Fruit fly (Drosophila melanogaster): Measurements from ENCODE around the gene CREG.

Gene CREG

DNA sequence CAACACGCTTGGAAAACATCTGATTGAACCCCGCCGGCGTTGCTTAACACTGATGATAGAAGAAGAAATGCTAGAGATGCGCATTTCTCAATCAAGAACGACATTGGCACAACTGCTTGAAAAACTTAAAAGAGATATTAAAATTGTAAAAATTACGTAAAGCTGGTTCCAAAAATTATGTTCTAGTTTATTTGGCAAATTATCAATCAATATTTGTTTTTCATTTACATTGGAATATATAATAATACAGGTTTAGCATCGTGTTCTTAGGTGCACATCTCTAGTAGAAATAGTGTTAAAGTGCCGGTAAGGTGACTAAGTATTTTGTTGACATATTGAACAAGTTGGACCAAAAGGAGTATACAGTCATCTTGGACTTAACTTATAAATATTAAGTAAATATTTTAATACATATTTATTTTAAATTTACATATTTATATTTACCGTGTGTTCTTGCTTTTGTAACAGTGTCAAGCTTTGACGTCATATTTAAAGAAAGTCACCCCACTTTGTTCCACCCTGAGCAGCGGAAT is 3.1 kb downstream of the CREG start, which contains the start of the genes Brf and sds22 (continued):
- peak; percentile 97 for TF ChIP-seq ind (GFP tag; optimal IDR thresholded peaks at IDR 0.05)
- peak; percentile 86 for TF ChIP-seq dan (GFP tag; IDR thresholded peaks at IDR 0.05)
- peak; percentile 98 for TF ChIP-seq CG15696 (tag; optimal IDR thresholded peaks at IDR 0.05)
- peak; percentile 98 for TF ChIP-seq CG30403 (GFP tag; optimal IDR thresholded peaks at IDR 0.05)
- TF ChIP-seq dmrt11E (tag; optimal IDR thresholded peaks at IDR 0.05), result peak; percentile 96
- TF ChIP-seq CG32767 (GFP tag; IDR thresholded peaks at IDR 0.05), result peak; percentile 92
- peak; percentile 96 for TF ChIP-seq slou (GFP tag; optimal IDR thresholded peaks at IDR 0.05)
- TF ChIP-seq sr (GFP tag; IDR thresholded peaks at IDR 0.05), result peak; percentile 48; the same call in 2 of the 3 replicates
- TF ChIP-seq Atf3 (GFP tag; optimal IDR thresholded peaks at IDR 0.05), result peak; percentile 94
- no peak for TF ChIP-seq CkIIα-i1 (GFP tag; IDR thresholded peaks at IDR 0.05)
- peak; percentile 72 for TF ChIP-seq CG12071 (GFP tag; optimal IDR thresholded peaks at IDR 0.05)
- peak; percentile 93 for TF ChIP-seq rib (GFP tag; IDR thresholded peaks at IDR 0.05)
- peak; percentile 95 for TF ChIP-seq CG12769 (tag; optimal IDR thresholded peaks at IDR 0.05)
- peak; percentile 96 for TF ChIP-seq CG12155 (GFP tag; optimal IDR thresholded peaks at IDR 0.05)
- TF ChIP-seq mirr (GFP tag; optimal IDR thresholded peaks at IDR 0.05), result peak; percentile 90
- no peak for TF ChIP-seq cg (GFP tag; optimal IDR thresholded peaks at IDR 0.05)
- TF ChIP-seq fru (optimal IDR thresholded peaks at IDR 0.05), result no peak
- peak; percentile 89 for TF ChIP-seq ab (GFP tag; optimal IDR thresholded peaks at IDR 0.05)
- peak; percentile 91 for TF ChIP-seq BtbVII (GFP tag; optimal IDR thresholded peaks at IDR 0.05)
- TF ChIP-seq pros (GFP tag; optimal IDR thresholded peaks at IDR 0.05), result peak; percentile 61
- TF ChIP-seq pzg (GFP tag; optimal IDR thresholded peaks at IDR 0.05), result peak; percentile 66
- TF ChIP-seq otp (GFP tag; IDR thresholded peaks at IDR 0.05), result peak; percentile 79
- TF ChIP-seq gce (GFP tag; IDR thresholded peaks at IDR 0.05), result peak; percentile 63; the same call in 1 of the 3 replicates
- peak; percentile 94 for TF ChIP-seq CG18476 (GFP tag; optimal IDR thresholded peaks at IDR 0.05)
- TF ChIP-seq cad (GFP tag; optimal IDR thresholded peaks at IDR 0.05), result no peak
- TF ChIP-seq nerfin-1 (tag; optimal IDR thresholded peaks at IDR 0.05), result peak; percentile 93
- peak; percentile 88 for TF ChIP-seq CG30020 (tag; optimal IDR thresholded peaks at IDR 0.05)
- TF ChIP-seq Stat92E (GFP tag; optimal IDR thresholded peaks at IDR 0.05), result peak in 1 of 3 experiments; percentile 74
- TF ChIP-seq Tbp (GFP tag; optimal IDR thresholded peaks at IDR 0.05), result no peak
- peak; percentile 32 for TF ChIP-seq Dp (GFP tag; optimal IDR thresholded peaks at IDR 0.05)
- peak; percentile 80 to 94 for TF ChIP-seq bsh (GFP tag; optimal IDR thresholded peaks at IDR 0.05)
- peak; percentile 97 for TF ChIP-seq CG14710 (tag; optimal IDR thresholded peaks at IDR 0.05)
- TF ChIP-seq tgo (GFP tag; IDR thresholded peaks at IDR 0.05), result peak; percentile 95
- TF ChIP-seq CG10462 (GFP tag; optimal IDR thresholded peaks at IDR 0.05), result peak; percentile 93
- peak; percentile 84 for TF ChIP-seq CG2875 (GFP tag; optimal IDR thresholded peaks at IDR 0.05)
- peak; percentile 95 for TF ChIP-seq Sox102F (GFP tag; optimal IDR thresholded peaks at IDR 0.05)
- peak; percentile 96 for TF ChIP-seq dysf (GFP tag; IDR thresholded peaks at IDR 0.05)
- peak; percentile 93 for TF ChIP-seq CG8089 (GFP tag; optimal IDR thresholded peaks at IDR 0.05)
- TF ChIP-seq Mes4 (GFP tag; optimal IDR thresholded peaks at IDR 0.05), result peak; percentile 87
- peak; percentile 96 for TF ChIP-seq pum (GFP tag; optimal IDR thresholded peaks at IDR 0.05)
- peak; percentile 92 for TF ChIP-seq CG11247 (GFP tag; IDR thresholded peaks at IDR 0.05)
- TF ChIP-seq grn (GFP tag; optimal IDR thresholded peaks at IDR 0.05), result peak; percentile 61
- TF ChIP-seq hb (GFP tag; IDR thresholded peaks at IDR 0.05; ENCODE audit: partially characterized antibody), result no peak
- TF ChIP-seq shn (GFP tag; optimal IDR thresholded peaks at IDR 0.05), result peak; percentile 94
- peak; percentile 95 for TF ChIP-seq CG10209 (GFP tag; optimal IDR thresholded peaks at IDR 0.05)
- TF ChIP-seq fd64A (GFP tag; optimal IDR thresholded peaks at IDR 0.05), result peak; percentile 63
- TF ChIP-seq CG34422 (GFP tag; IDR thresholded peaks at IDR 0.05), result peak; percentile 97
- peak; percentile 98 for TF ChIP-seq Chrac-16 (GFP tag; optimal IDR thresholded peaks at IDR 0.05)
- TF ChIP-seq maf-S (GFP tag; optimal IDR thresholded peaks at IDR 0.05), result peak; percentile 96
- peak; percentile 98 for TF ChIP-seq CG9932 (GFP tag; IDR thresholded peaks at IDR 0.05)
- TF ChIP-seq cwo (GFP tag; optimal IDR thresholded peaks at IDR 0.05), result peak; percentile 84
